Worm (Caenorhabditis elegans): ENCODE data around the gene E02C12.11.

- no peak for TF ChIP-seq him-1 (tag; optimal IDR thresholded peaks at IDR 0.05)
- TF ChIP-seq dao-5 (tag; optimal IDR thresholded peaks at IDR 0.05) = no peak
Measured at ce11 chrV:9394938-9395639, 15.4 kb upstream of the E02C12.11 start.

All from whole organism, L4/young adult.